Fruit fly (Drosophila melanogaster) whole organism, embryonic: Measurements from ENCODE around the gene hll.
A peak's percentile ranks its signal among the peaks of the same experiment; 100 is the strongest.

Source experiments
- ATbp ChIP-seq: fragments of 200-800 bp; sonication (Bioruptor generic); optimal IDR thresholded peaks from 2 replicates; lab custom pipeline; 2017; ENCODE audit warnings: missing biosample characterization, mild to moderate bottlenecking, missing genetic modification characterization, missing genetic modification reagents
- Abd-B ChIP-seq: fragments of 200-800 bp; sonication (Bioruptor generic); optimal IDR thresholded peaks from 2 replicates; lab custom pipeline; 2018; ENCODE audit warnings: missing biosample characterization, mild to moderate bottlenecking, missing genetic modification characterization, moderate library complexity
- BEAF-32 ChIP-seq: fragments of 200-800 bp; sonication (Bioruptor generic); optimal IDR thresholded peaks from 3 replicates; lab custom pipeline; 2017; ENCODE audit warnings: missing biosample characterization, missing genetic modification characterization, mild to moderate bottlenecking, moderate library complexity, missing genetic modification reagents
- CG10321 ChIP-seq: fragments of 200-800 bp; sonication (Bioruptor generic); IDR thresholded peaks from 2 replicates; pipeline ENCODE4 v1.3.6; 2022; ENCODE audit warnings: missing biosample characterization, missing genetic modification characterization
- CG11695 ChIP-seq: fragments of 200-800 bp; sonication (Bioruptor generic); IDR thresholded peaks from 3 replicates; pipeline ENCODE4 v1.3.6; 2022; ENCODE audit warnings: missing biosample characterization, missing genetic modification characterization
- CG12071 ChIP-seq: fragments of 200-800 bp; sonication (Bioruptor generic); optimal IDR thresholded peaks from 3 replicates; lab custom pipeline; 2018; ENCODE audit warnings: missing biosample characterization, mild to moderate bottlenecking, missing genetic modification characterization
- CG12219 ChIP-seq: fragments of 200-800 bp; sonication (Bioruptor generic); optimal IDR thresholded peaks from 3 replicates; lab custom pipeline; 2018; ENCODE audit warnings: missing biosample characterization, mild to moderate bottlenecking, missing genetic modification characterization
- CG12744 ChIP-seq: fragments of 200-800 bp; sonication (Bioruptor generic); optimal IDR thresholded peaks from 2 replicates; lab custom pipeline; 2016; ENCODE audit warnings: missing biosample characterization, missing genetic modification characterization
- CG15269 ChIP-seq: fragments of 200-800 bp; sonication (Bioruptor generic); optimal IDR thresholded peaks from 2 replicates; lab custom pipeline; 2018; ENCODE audit warnings: missing biosample characterization, mild to moderate bottlenecking, missing genetic modification characterization, moderate library complexity
- CG15514 ChIP-seq: fragments of 200-800 bp; sonication (Bioruptor generic); optimal IDR thresholded peaks from 3 replicates; lab custom pipeline; 2017; ENCODE audit warnings: missing biosample characterization, missing genetic modification characterization, mild to moderate bottlenecking, moderate library complexity, missing genetic modification reagents
- CG15601 ChIP-seq: fragments of 200-800 bp; sonication (Bioruptor generic); optimal IDR thresholded peaks from 3 replicates; lab custom pipeline; 2019; ENCODE audit warnings: missing biosample characterization, mild to moderate bottlenecking, missing genetic modification characterization, moderate library complexity
- CG1603 ChIP-seq: fragments of 200-800 bp; sonication (Bioruptor generic); optimal IDR thresholded peaks from 2 replicates; lab custom pipeline; 2019; ENCODE audit warnings: missing biosample characterization, mild to moderate bottlenecking, missing genetic modification characterization, moderate library complexity
- CG17186 ChIP-seq: fragments of 200-800 bp; sonication (Bioruptor generic); optimal IDR thresholded peaks from 3 replicates; lab custom pipeline; 2017; ENCODE audit warnings: missing biosample characterization, missing genetic modification reagents, missing genetic modification characterization
- CG17359 ChIP-seq: fragments of 200-800 bp; sonication (Bioruptor generic); optimal IDR thresholded peaks from 3 replicates; lab custom pipeline; 2018; ENCODE audit warnings: missing biosample characterization, mild to moderate bottlenecking, missing genetic modification characterization, moderate library complexity
- CG17361 ChIP-seq: fragments of 200-800 bp; sonication (Bioruptor generic); IDR thresholded peaks from 3 replicates; pipeline ENCODE4 v1.3.6; 2022; ENCODE audit warnings: missing biosample characterization, missing genetic modification characterization
- CG18011 ChIP-seq: fragments of 200-800 bp; sonication (Bioruptor generic); optimal IDR thresholded peaks from 2 replicates; lab custom pipeline; 2017; ENCODE audit warnings: missing biosample characterization, missing genetic modification characterization, mild to moderate bottlenecking, moderate library complexity, missing genotype
- CG2129 ChIP-seq: fragments of 200-800 bp; sonication (Bioruptor generic); IDR thresholded peaks from 2 replicates; pipeline ENCODE4 v1.3.6; 2022; ENCODE audit warnings: missing biosample characterization, missing genetic modification characterization; ENCODE audit not compliant: partially characterized antibody
- CG31224 ChIP-seq: fragments of 200-800 bp; sonication (Bioruptor generic); IDR thresholded peaks from 2 replicates; pipeline ENCODE4 v1.3.6; 2022; ENCODE audit warnings: missing biosample characterization, missing genetic modification characterization
- CG32772 ChIP-seq: fragments of 200-800 bp; sonication (Bioruptor generic); IDR thresholded peaks from 2 replicates; pipeline ENCODE4 v1.3.6; 2022; ENCODE audit warnings: missing biosample characterization, missing genetic modification characterization
- CG3407 ChIP-seq: fragments of 200-800 bp; sonication (Bioruptor generic); optimal IDR thresholded peaks from 2 replicates; lab custom pipeline; 2018; ENCODE audit warnings: missing biosample characterization, mild to moderate bottlenecking, missing genetic modification characterization
- CG6689 ChIP-seq: fragments of 200-800 bp; sonication (Bioruptor generic); IDR thresholded peaks from 2 replicates; pipeline ENCODE4 v1.3.6; 2022; ENCODE audit warnings: missing biosample characterization, missing genetic modification characterization
- CG6765 ChIP-seq: fragments of 200-800 bp; sonication (Bioruptor generic); optimal IDR thresholded peaks from 3 replicates; lab custom pipeline; 2017; ENCODE audit warnings: missing biosample characterization, mild to moderate bottlenecking, missing genetic modification characterization
- CG6813 ChIP-seq: fragments of 200-800 bp; sonication (Bioruptor generic); optimal IDR thresholded peaks from 2 replicates; lab custom pipeline; 2017; ENCODE audit warnings: missing biosample characterization, missing genetic modification characterization, mild to moderate bottlenecking, moderate library complexity, missing genetic modification reagents
- CG7372 ChIP-seq: fragments of 200-800 bp; sonication (Bioruptor generic); IDR thresholded peaks from 2 replicates; pipeline ENCODE4 v1.3.6; 2022; ENCODE audit warnings: missing biosample characterization, missing genetic modification characterization
- CG7987 ChIP-seq: fragments of 200-800 bp; sonication (Bioruptor generic); optimal IDR thresholded peaks from 2 replicates; lab custom pipeline; 2018; ENCODE audit warnings: missing biosample characterization, mild to moderate bottlenecking, missing genetic modification characterization, moderate library complexity
- CoRest ChIP-seq: fragments of 200-800 bp; sonication (Bioruptor generic); optimal IDR thresholded peaks from 3 replicates; lab custom pipeline; 2018; ENCODE audit warnings: missing biosample characterization, mild to moderate bottlenecking, missing genetic modification characterization, moderate library complexity
- Dref ChIP-seq: fragments of 200-800 bp; sonication (Bioruptor generic); IDR thresholded peaks from 2 replicates; pipeline ENCODE4 v1.3.6; 2022; ENCODE audit warnings: missing biosample characterization, missing genetic modification characterization
- E2f1 ChIP-seq: fragments of 200-800 bp; sonication (Bioruptor generic); IDR thresholded peaks from 2 replicates; pipeline ENCODE4 v1.3.6; 2022; ENCODE audit warnings: missing biosample characterization, missing genetic modification characterization
- Ets65A ChIP-seq: fragments of 200-800 bp; sonication (Bioruptor generic); peaks from one replicate; lab custom pipeline; 2016; ENCODE audit warnings: missing biosample characterization, missing genetic modification characterization
- Hr3 ChIP-seq: fragments of 200-800 bp; sonication (Bioruptor generic); optimal IDR thresholded peaks from 3 replicates; lab custom pipeline; 2016; ENCODE audit warnings: missing biosample characterization, missing genetic modification characterization
- Lhr ChIP-seq: fragments of 200-800 bp; sonication (Bioruptor generic); optimal IDR thresholded peaks from 3 replicates; lab custom pipeline; 2017; ENCODE audit warnings: mild to moderate bottlenecking, missing biosample characterization, missing genetic modification reagents, missing genetic modification characterization
- MESR4 ChIP-seq: fragments of 200-800 bp; sonication (Bioruptor generic); optimal IDR thresholded peaks from 2 replicates; lab custom pipeline; 2018; ENCODE audit warnings: missing biosample characterization, mild to moderate bottlenecking, missing genetic modification characterization, moderate library complexity
- Mes4 ChIP-seq: fragments of 200-800 bp; sonication (Bioruptor generic); optimal IDR thresholded peaks from 2 replicates; lab custom pipeline; 2016; ENCODE audit warnings: missing biosample characterization, missing genetic modification characterization
- Sox100B ChIP-seq: fragments of 200-800 bp; sonication (Bioruptor generic); optimal IDR thresholded peaks from 3 replicates; lab custom pipeline; 2018; ENCODE audit warnings: missing biosample characterization, mild to moderate bottlenecking, missing genetic modification characterization
- ara ChIP-seq: fragments of 200-800 bp; sonication (Bioruptor generic); IDR thresholded peaks from 2 replicates; pipeline ENCODE4 v1.3.6; 2022; ENCODE audit warnings: missing biosample characterization, missing genetic modification characterization
- ase ChIP-seq: fragments of 200-800 bp; sonication (Bioruptor generic); IDR thresholded peaks from 3 replicates; pipeline ENCODE4 v1.3.6; 2022; ENCODE audit warnings: missing biosample characterization, missing genetic modification characterization
- bbx ChIP-seq: fragments of 200-800 bp; sonication (Bioruptor generic); IDR thresholded peaks from 2 replicates; pipeline ENCODE4 v1.3.6; 2022; ENCODE audit warnings: missing biosample characterization, missing genetic modification characterization; ENCODE audit not compliant: partially characterized antibody
- bowl ChIP-seq: fragments of 200-800 bp; sonication (Bioruptor generic); IDR thresholded peaks from 2 replicates; pipeline ENCODE4 v1.3.6; 2022; ENCODE audit warnings: missing biosample characterization, missing genetic modification characterization
- chn ChIP-seq: fragments of 200-800 bp; sonication (Bioruptor generic); optimal IDR thresholded peaks from 2 replicates; lab custom pipeline; 2016; ENCODE audit warnings: missing biosample characterization, missing genetic modification characterization
- eve ChIP-seq, 2 experiments: fragments of >200 bp; optimal IDR thresholded peaks; 2 replicates each; lab custom pipeline; 2017; ENCODE audit warnings: missing biosample characterization in 2 of 2, missing genetic modification characterization in 2 of 2
- grau ChIP-seq: fragments of 200-800 bp; optimal IDR thresholded peaks from 3 replicates; lab custom pipeline; 2019; ENCODE audit warnings: missing biosample characterization, mild to moderate bottlenecking, missing genetic modification characterization, moderate library complexity
- h ChIP-seq: fragments of >200 bp; optimal IDR thresholded peaks from 2 replicates; lab custom pipeline; 2017
- sisA ChIP-seq: fragments of 200-800 bp; sonication (Bioruptor generic); IDR thresholded peaks from 2 replicates; pipeline ENCODE4 v1.3.6; 2022; ENCODE audit warnings: missing biosample characterization, missing genetic modification characterization
- stwl ChIP-seq: fragments of 200-800 bp; sonication (Bioruptor generic); optimal IDR thresholded peaks from 3 replicates; lab custom pipeline; 2018; ENCODE audit warnings: missing biosample characterization, mild to moderate bottlenecking, missing genetic modification characterization, moderate library complexity
- tio ChIP-seq: fragments of 200-800 bp; sonication (Bioruptor generic); optimal IDR thresholded peaks from 2 replicates; lab custom pipeline; 2017; ENCODE audit warnings: missing biosample characterization, missing genetic modification characterization, inconsistent platforms
- tll ChIP-seq, 2 experiments: fragments of 200-800 bp in 1 of 2; fragments of >200 bp in 1 of 2; sonication (Bioruptor generic) in 1 of 2; optimal IDR thresholded peaks; 2 replicates each; lab custom pipeline; 2017 to 2019; ENCODE audit warnings: missing biosample characterization in 2 of 2, missing genetic modification characterization in 2 of 2, mild to moderate bottlenecking in 1 of 2, moderate library complexity in 1 of 2
- toy ChIP-seq: fragments of 200-800 bp; sonication (Bioruptor generic); IDR thresholded peaks from 2 replicates; pipeline ENCODE4 v1.3.6; 2022; ENCODE audit warnings: missing biosample characterization, missing genetic modification characterization
- vnd ChIP-seq: fragments of 200-800 bp; sonication (Bioruptor generic); IDR thresholded peaks from 3 replicates; pipeline ENCODE4 v1.3.6; 2022; ENCODE audit warnings: missing biosample characterization, missing genetic modification characterization; ENCODE audit not compliant: partially characterized antibody
- wor ChIP-seq: fragments of 200-800 bp; sonication (Bioruptor generic); IDR thresholded peaks from 2 replicates; pipeline ENCODE4 v1.3.6; 2022; ENCODE audit warnings: missing biosample characterization, missing genetic modification characterization

hll gene

dm6 chr2L:14020875-14021643 is 5.7 kb upstream of the hll start (continued):
- peak; percentile 8 for TF ChIP-seq MESR4 (GFP tag; lab: Kevin White, UChicago)
- peak; percentile 90 for TF ChIP-seq CG1603 (tag; lab: Kevin White, UChicago)
- TF ChIP-seq BEAF-32 (GFP tag; lab: Kevin White, UChicago) = no peak
- no peak for TF ChIP-seq CG17186 (GFP tag; lab: Kevin White, UChicago)
- TF ChIP-seq Ets65A (GFP tag; lab: Kevin White, UChicago) = peak; percentile 16
- TF ChIP-seq CG11695 = peak; percentile 58; the same call in 2 of the 3 replicates
- peak; percentile 44 for TF ChIP-seq Hr3 (GFP tag; lab: Kevin White, UChicago)
- TF ChIP-seq CG12744 (GFP tag; lab: Kevin White, UChicago) = no peak
- TF ChIP-seq sisA (GFP tag; lab: Robert Waterston, UW) = peak; percentile 41
- TF ChIP-seq CG6813 (GFP tag; lab: Kevin White, UChicago) = peak; percentile 13
- peak; percentile 29 for TF ChIP-seq Mes4
- TF ChIP-seq CG15514 (GFP tag; lab: Kevin White, UChicago) = peak; percentile 19
- no peak for TF ChIP-seq tll (GFP tag; optimal IDR thresholded peaks at IDR 0.05; lab: Kevin White, UChicago)
- peak; percentile 33; the same call in 1 of the 2 replicates for TF ChIP-seq wor (GFP tag; lab: Robert Waterston, UW)
- TF ChIP-seq tio = peak; percentile 39
- TF ChIP-seq CG12219 (GFP tag; lab: Kevin White, UChicago) = peak; percentile 7
- peak; percentile 61 for TF ChIP-seq CG32772
- no peak for TF ChIP-seq h (lab: Kevin White, UChicago)
- TF ChIP-seq CG6689 = peak; percentile 62
- TF ChIP-seq CoRest (tag; lab: Kevin White, UChicago) = peak; percentile 88
- TF ChIP-seq CG18011 (GFP tag; lab: Kevin White, UChicago) = no peak
- TF ChIP-seq CG6765 = peak; percentile 29
- TF ChIP-seq chn = peak; percentile 7
- TF ChIP-seq CG7987 (GFP tag; lab: Kevin White, UChicago) = no peak
- TF ChIP-seq ara (GFP tag; lab: Robert Waterston, UW) = peak; percentile 59
- 0 out of 3 replicates have a peak, but pooled peaks have one; percentile 44 for TF ChIP-seq ase (GFP tag; lab: Robert Waterston, UW)
- TF ChIP-seq toy (GFP tag; lab: Robert Waterston, UW) = no peak
- peak; percentile 69 for TF ChIP-seq CG15269 (tag; lab: Kevin White, UChicago)
- TF ChIP-seq CG31224 (GFP tag; lab: Robert Waterston, UW) = no peak
- TF ChIP-seq vnd (GFP tag; lab: Robert Waterston, UW) = no peak
- TF ChIP-seq CG17361 (GFP tag; lab: Robert Waterston, UW) = peak; percentile 97
- TF ChIP-seq stwl (tag; lab: Kevin White, UChicago) = no peak
- 0 out of 2 replicates have a peak, but pooled peaks have one; percentile 27 for TF ChIP-seq bowl
- TF ChIP-seq Abd-B (GFP tag; lab: Kevin White, UChicago) = peak; percentile 53
- TF ChIP-seq bbx (GFP tag; lab: Robert Waterston, UW) = no peak
- TF ChIP-seq Dref (GFP tag; lab: Robert Waterston, UW) = no peak
- TF ChIP-seq Lhr (GFP tag; lab: Kevin White, UChicago) = peak; percentile 2
- TF ChIP-seq CG2129 (GFP tag; lab: Robert Waterston, UW) = no peak
- no peak for TF ChIP-seq CG10321
- peak; percentile 66 for TF ChIP-seq CG17359 (tag; lab: Kevin White, UChicago)
- peak; percentile 54 for TF ChIP-seq CG12071 (GFP tag; lab: Kevin White, UChicago)
- peak; percentile 0 for TF ChIP-seq CG3407 (GFP tag; lab: Kevin White, UChicago)
- TF ChIP-seq CG15601 = peak; percentile 66
- TF ChIP-seq eve (GFP tag; optimal IDR thresholded peaks at IDR 0.05; lab: Kevin White, UChicago) = peak in 1 of 2 experiments; percentile 35
- TF ChIP-seq grau (tag; lab: Kevin White, UChicago) = peak; percentile 79
- TF ChIP-seq E2f1 (GFP tag; lab: Robert Waterston, UW) = peak; percentile 62
- TF ChIP-seq ATbp (GFP tag; lab: Kevin White, UChicago) = peak; percentile 61
- no peak for TF ChIP-seq CG7372 (GFP tag; lab: Robert Waterston, UW)
- TF ChIP-seq Sox100B (GFP tag; lab: Kevin White, UChicago) = peak; percentile 85
